Fruit fly (Drosophila melanogaster): ENCODE data around the gene CG14275.

DNA sequence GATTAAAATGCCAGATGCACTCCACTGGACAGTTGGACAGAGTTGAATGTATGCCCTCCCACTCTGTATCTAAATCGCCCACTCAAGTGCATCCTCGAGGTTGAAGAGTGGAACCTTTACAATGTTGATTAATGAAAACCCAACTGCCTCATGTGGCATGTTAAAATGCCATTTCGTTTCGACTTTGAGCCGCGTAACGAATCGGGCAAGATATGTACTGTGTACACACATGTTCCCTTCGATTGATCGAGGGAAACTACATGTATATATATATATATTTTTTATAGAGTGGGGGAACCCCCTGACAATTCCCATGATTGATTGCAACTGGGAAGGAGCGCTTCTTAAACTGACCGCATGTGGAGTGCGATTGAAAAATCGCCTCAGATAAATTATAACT lies 39.2 kb upstream of the CG14275 start:
- TF ChIP-seq CG5204 (GFP tag; optimal IDR thresholded peaks at IDR 0.05) (no peak), bab1 (GFP tag; optimal IDR thresholded peaks at IDR 0.05) (no peak), Hr96 (GFP tag; optimal IDR thresholded peaks at IDR 0.05) (no peak), CG11617 (GFP tag; optimal IDR thresholded peaks at IDR 0.05) (no peak), ovo (GFP tag; optimal IDR thresholded peaks at IDR 0.05) (no peak), CG1620 (GFP tag; optimal IDR thresholded peaks at IDR 0.05) (no peak), cic (GFP tag; optimal IDR thresholded peaks at IDR 0.05) (no peak), CG33017 (tag; optimal IDR thresholded peaks at IDR 0.05) (no peak)
